Worm (Caenorhabditis elegans): Measurements from ENCODE around the gene C41H7.2.

DNA sequence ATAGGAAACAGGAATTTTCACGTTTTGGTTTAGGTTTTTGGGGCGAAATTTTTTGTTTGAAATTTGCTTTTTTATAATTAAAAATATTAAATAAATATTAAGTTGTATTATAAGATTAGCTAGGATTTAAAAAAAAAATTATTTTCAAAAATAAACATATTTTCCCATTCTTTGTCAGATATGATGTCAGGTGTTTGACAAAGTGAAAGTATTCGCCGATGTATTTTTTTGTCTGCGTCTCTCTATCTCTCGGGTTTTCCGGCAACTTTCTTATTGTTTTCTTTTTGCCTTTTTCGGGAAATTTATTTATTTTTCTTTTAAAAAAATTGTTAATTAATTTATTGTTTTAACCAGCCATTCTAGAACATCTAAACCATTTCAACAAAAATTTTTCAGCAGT lies 15.8 kb downstream of the C41H7.2 start:
- TF ChIP-seq lir-3 (tag; optimal IDR thresholded peaks at IDR 0.05), result no peak
- no peak for TF ChIP-seq nhr-10 (tag; optimal IDR thresholded peaks at IDR 0.05)
- no peak for TF ChIP-seq nhr-76 (tag; optimal IDR thresholded peaks at IDR 0.05)
- TF ChIP-seq mxl-3 (GFP tag; optimal IDR thresholded peaks at IDR 0.05), result no peak
- TF ChIP-seq pqm-1 (tag; optimal IDR thresholded peaks at IDR 0.05), result no peak
- TF ChIP-seq ztf-11 (tag; optimal IDR thresholded peaks at IDR 0.05), result no peak
- no peak for TF ChIP-seq snpc-4 (tag; optimal IDR thresholded peaks at IDR 0.05)
- no peak for TF ChIP-seq ceh-44 (GFP tag; IDR thresholded peaks at IDR 0.05)
- TF ChIP-seq ceh-82 (tag; optimal IDR thresholded peaks at IDR 0.05), result no peak
- no peak for TF ChIP-seq arid-1 (GFP tag; conservative IDR thresholded peaks at IDR 0.05)
- no peak for TF ChIP-seq fkh-10 (GFP tag; optimal IDR thresholded peaks at IDR 0.05)
- no peak for TF ChIP-seq nhr-111 (GFP tag; optimal IDR thresholded peaks at IDR 0.05)

All from whole organism, L4 larva.